Fruit fly (Drosophila melanogaster): ENCODE results near the gene Gr10b.

Gr10b gene

DNA sequence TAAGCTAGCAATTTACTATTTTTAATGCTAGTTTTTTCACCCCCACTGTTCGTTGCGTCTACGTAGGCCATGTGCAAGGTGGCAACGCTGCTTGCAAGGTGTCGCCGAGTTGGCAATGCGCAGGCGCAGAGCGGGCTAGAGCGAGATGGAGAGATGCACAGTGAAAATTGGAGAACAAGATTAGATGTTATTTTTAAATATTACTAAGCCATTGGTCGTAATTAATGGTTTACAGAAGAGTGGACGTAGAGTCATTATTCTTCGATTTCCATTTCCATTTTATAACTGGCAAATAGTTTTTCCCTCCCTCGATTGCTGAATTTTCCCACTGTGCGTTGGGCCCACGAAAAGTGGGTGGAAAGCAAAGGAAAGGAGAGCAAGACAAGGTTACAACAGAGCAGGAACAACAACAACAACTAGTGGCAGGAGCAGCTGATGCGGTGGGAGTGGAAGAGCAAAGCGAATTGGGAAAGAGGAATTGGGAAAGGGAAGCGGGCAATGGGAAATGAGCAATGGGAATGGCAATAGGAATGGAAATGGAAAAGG lies 39.9 kb upstream of the Gr10b start (continued):
- peak; percentile 64; the same call in 1 of the 2 replicates for TF ChIP-seq dati (GFP tag; IDR thresholded peaks at IDR 0.05)
- TF ChIP-seq CG6765 (GFP tag; optimal IDR thresholded peaks at IDR 0.05) = peak; percentile 18
- TF ChIP-seq HmgZ (tag; optimal IDR thresholded peaks at IDR 0.05) = peak; percentile 45
- TF ChIP-seq Doc3 (GFP tag; IDR thresholded peaks at IDR 0.05; ENCODE audit: partially characterized antibody) = no peak
- peak; percentile 66; the same call in 1 of the 3 replicates for TF ChIP-seq Mrtf (GFP tag; IDR thresholded peaks at IDR 0.05)
- TF ChIP-seq CG6175 (GFP tag; IDR thresholded peaks at IDR 0.05) = 0 out of 3 replicates have a peak, but pooled peaks have one; percentile 24
- TF ChIP-seq Myb (GFP tag; optimal IDR thresholded peaks at IDR 0.05) = peak; percentile 32
- peak; percentile 86 for TF ChIP-seq esg (GFP tag; conservative IDR thresholded peaks at IDR 0.05)
- TF ChIP-seq kah (GFP tag; optimal IDR thresholded peaks at IDR 0.05) = peak; percentile 56
- TF ChIP-seq cwo (GFP tag; optimal IDR thresholded peaks at IDR 0.05) = peak; percentile 78
- TF ChIP-seq CG8478 (optimal IDR thresholded peaks at IDR 0.05) = no peak
- TF ChIP-seq CG17385 (GFP tag; optimal IDR thresholded peaks at IDR 0.05) = peak; percentile 62
- TF ChIP-seq CG13287 (GFP tag; IDR thresholded peaks at IDR 0.05; ENCODE audit: partially characterized antibody) = peak; percentile 28; the same call in 1 of the 2 replicates
- TF ChIP-seq CG3726 (GFP tag; IDR thresholded peaks at IDR 0.05) = peak; percentile 73; the same call in 2 of the 3 replicates
- peak; percentile 56 for TF ChIP-seq Hand (GFP tag; optimal IDR thresholded peaks at IDR 0.05)
- peak; percentile 13 for TF ChIP-seq CG15011 (GFP tag; optimal IDR thresholded peaks at IDR 0.05)
- TF ChIP-seq sima (GFP tag; optimal IDR thresholded peaks at IDR 0.05) = peak; percentile 43
- TF ChIP-seq ato (GFP tag; IDR thresholded peaks at IDR 0.05; ENCODE audit: partially characterized antibody) = no peak
- TF ChIP-seq CG8359 (GFP tag; optimal IDR thresholded peaks at IDR 0.05; ENCODE audit: borderline replicate concordance) = no peak
- TF ChIP-seq HLH3B (GFP tag; IDR thresholded peaks at IDR 0.05) = peak; percentile 83
- no peak for TF ChIP-seq Hey (tag; optimal IDR thresholded peaks at IDR 0.05)
- peak; percentile 81 for TF ChIP-seq CG11093 (GFP tag; IDR thresholded peaks at IDR 0.05)
- TF ChIP-seq Bteb2 (GFP tag; optimal IDR thresholded peaks at IDR 0.05) = peak; percentile 49
- TF ChIP-seq CG4424 (GFP tag; optimal IDR thresholded peaks at IDR 0.05) = peak; percentile 63
- TF ChIP-seq CG11398 (GFP tag; optimal IDR thresholded peaks at IDR 0.05) = peak; percentile 16
- TF ChIP-seq Rfx (GFP tag; IDR thresholded peaks at IDR 0.05) = peak; percentile 84
- TF ChIP-seq CG10431 (GFP tag; optimal IDR thresholded peaks at IDR 0.05) = no peak
- no peak for TF ChIP-seq sqz (GFP tag; optimal IDR thresholded peaks at IDR 0.05)
- TF ChIP-seq CG18262 (tag; optimal IDR thresholded peaks at IDR 0.05) = peak; percentile 67
- TF ChIP-seq CG7839 (tag; optimal IDR thresholded peaks at IDR 0.05) = peak; percentile 85
- TF ChIP-seq CG18764 (GFP tag; optimal IDR thresholded peaks at IDR 0.05) = peak; percentile 43
- peak; percentile 41 for TF ChIP-seq CG8944 (GFP tag; optimal IDR thresholded peaks at IDR 0.05)
- no peak for TF ChIP-seq CG9876 (GFP tag; optimal IDR thresholded peaks at IDR 0.05)
- TF ChIP-seq exex (tag; optimal IDR thresholded peaks at IDR 0.05) = peak; percentile 15
- TF ChIP-seq tap (tag; optimal IDR thresholded peaks at IDR 0.05) = peak; percentile 47
- no peak for TF ChIP-seq HLHmδ (GFP tag; optimal IDR thresholded peaks at IDR 0.05)
- peak; percentile 36 for TF ChIP-seq fu2 (GFP tag; optimal IDR thresholded peaks at IDR 0.05)
- peak; percentile 84 for TF ChIP-seq CG17328 (GFP tag; IDR thresholded peaks at IDR 0.05)
- TF ChIP-seq TFAM (GFP tag; optimal IDR thresholded peaks at IDR 0.05) = no peak
- TF ChIP-seq Gsc (GFP tag; IDR thresholded peaks at IDR 0.05) = 0 out of 2 replicates have a peak, but pooled peaks have one; percentile 47
- peak; percentile 51 for TF ChIP-seq odd (GFP tag; optimal IDR thresholded peaks at IDR 0.05)
- peak; percentile 79 for TF ChIP-seq pnt (GFP tag; optimal IDR thresholded peaks at IDR 0.05)
- TF ChIP-seq toy (GFP tag; IDR thresholded peaks at IDR 0.05) = 0 out of 2 replicates have a peak, but pooled peaks have one; percentile 10
- no peak for TF ChIP-seq CTCF (GFP tag; optimal IDR thresholded peaks at IDR 0.05)
- TF ChIP-seq klu (GFP tag; IDR thresholded peaks at IDR 0.05) = peak; percentile 39; the same call in 1 of the 2 replicates
- TF ChIP-seq lola (GFP tag; optimal IDR thresholded peaks at IDR 0.05) = peak in 1 of 3 experiments; percentile 36
- TF ChIP-seq kni (GFP tag; optimal IDR thresholded peaks at IDR 0.05) = no peak
- peak; percentile 53 for TF ChIP-seq btn (GFP tag; optimal IDR thresholded peaks at IDR 0.05)
- TF ChIP-seq CG11695 (GFP tag; IDR thresholded peaks at IDR 0.05) = peak; percentile 82
- TF ChIP-seq CG18619 (GFP tag; optimal IDR thresholded peaks at IDR 0.05) = peak; percentile 58
